Worm (Caenorhabditis elegans) whole organism, late embryonic: ENCODE results near the gene R53.8.

Source experiments
- ama-1 ChIP-seq: fragments of 150-350 bp; optimal IDR thresholded peaks from 2 replicates; lab custom pipeline; 2014
- dve-1 ChIP-seq: sonication (generic microtip); optimal IDR thresholded peaks from 2 replicates; lab custom pipeline; 2017; ENCODE audit warnings: antibody characterized with exemption, mild to moderate bottlenecking, missing genetic modification characterization, missing compliant biosample characterization
- elt-4 ChIP-seq: sonication (generic microtip); optimal IDR thresholded peaks from 2 replicates; lab custom pipeline; 2016; ENCODE audit warnings: missing genetic modification characterization, missing compliant biosample characterization
- ets-4 ChIP-seq: sonication (generic microtip); optimal IDR thresholded peaks from 2 replicates; lab custom pipeline; 2016; ENCODE audit warnings: missing genetic modification characterization, missing compliant biosample characterization
- fax-1 ChIP-seq: sonication (generic microtip); optimal IDR thresholded peaks from 2 replicates; lab custom pipeline; 2016; ENCODE audit warnings: missing genotype, missing genetic modification characterization, missing compliant biosample characterization
- fkh-10 ChIP-seq: fragments of 150-350 bp; optimal IDR thresholded peaks from 2 replicates; lab custom pipeline; 2014; ENCODE audit warnings: missing biosample characterization, missing genetic modification reagents, missing genetic modification characterization
- lin-11 ChIP-seq: fragments of 200-800 bp; sonication (Bioruptor generic); optimal IDR thresholded peaks from 2 replicates; lab custom pipeline; 2018; ENCODE audit warnings: mild to moderate bottlenecking, missing genetic modification characterization, missing compliant biosample characterization
- npax-4 ChIP-seq: sonication (generic microtip); optimal IDR thresholded peaks from 2 replicates; lab custom pipeline; 2016; ENCODE audit warnings: missing genetic modification characterization, missing compliant biosample characterization
- pax-1 ChIP-seq: fragments of 150-350 bp; optimal IDR thresholded peaks from 2 replicates; lab custom pipeline; 2014; ENCODE audit warnings: missing biosample characterization, missing genetic modification characterization
- pha-4 ChIP-seq: fragments of 150-350 bp; optimal IDR thresholded peaks from 2 replicates; lab custom pipeline; 2018; ENCODE audit warnings: missing biosample characterization, missing genetic modification reagents, missing genetic modification characterization
- tbx-2 ChIP-seq: sonication (generic microtip); optimal IDR thresholded peaks from 2 replicates; lab custom pipeline; 2016; ENCODE audit warnings: missing genetic modification characterization, missing compliant biosample characterization
- unc-55 ChIP-seq: sonication (generic microtip); optimal IDR thresholded peaks from 2 replicates; lab custom pipeline; 2017; ENCODE audit warnings: missing biosample characterization, missing genetic modification reagents, missing genetic modification characterization

DNA sequence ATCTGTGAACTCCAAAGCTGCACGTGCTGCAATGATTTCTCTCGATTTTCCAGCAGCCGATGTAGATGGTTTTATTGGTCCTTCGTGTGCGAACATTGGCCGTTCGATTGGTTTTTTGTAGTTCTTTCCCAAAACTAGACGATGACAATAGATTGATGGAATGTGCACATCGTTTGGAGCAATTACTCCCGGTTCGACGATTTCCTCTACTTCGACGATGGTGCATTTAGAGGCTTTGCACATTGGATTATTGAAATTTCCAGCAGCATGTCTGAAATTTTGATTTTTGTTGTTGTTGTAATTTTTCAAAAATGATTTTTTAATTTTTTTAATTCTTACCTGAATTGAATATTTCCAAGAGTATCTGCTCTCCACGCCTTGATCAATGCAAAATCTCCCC lies 40.8 kb upstream of the R53.8 start:
- TF ChIP-seq unc-55 (GFP tag; lab: Kevin White, UChicago) = no peak
- TF ChIP-seq ama-1 (lab: Kevin White, UChicago) = no peak
- no peak for TF ChIP-seq fkh-10
- TF ChIP-seq pha-4 (tag; lab: Kevin White, UChicago) = no peak
- no peak for TF ChIP-seq elt-4 (tag; lab: Kevin White, UChicago)
- TF ChIP-seq fax-1 (tag; lab: Kevin White, UChicago) = no peak
- TF ChIP-seq tbx-2 (tag; lab: Kevin White, UChicago) = no peak
- no peak for TF ChIP-seq pax-1
- no peak for TF ChIP-seq npax-4
- TF ChIP-seq dve-1 (tag; lab: Kevin White, UChicago) = no peak
- TF ChIP-seq ets-4 = no peak
- no peak for TF ChIP-seq lin-11 (tag; lab: Kevin White, UChicago)
